Worm (Caenorhabditis elegans) whole organism, young adult: ENCODE measurements around the gene nas-21.
"Not testable (repeated sequence)": the region's sequence is repeated elsewhere in the genome, so short reads cannot be mapped to it uniquely, and the experiment has no call there.

Experiments used
- F49E8.2 ChIP-seq: sonication (generic microtip); optimal IDR thresholded peaks from 3 replicates; lab custom pipeline; 2017; ENCODE audit warnings: missing genetic modification characterization, mild to moderate bottlenecking, missing compliant biosample characterization, antibody characterized with exemption, moderate library complexity; ENCODE audit not compliant: insufficient read depth
- ama-1 ChIP-seq, 3 experiments: fragments of 150-350 bp in 1 of 3; sonication (generic microtip) in 2 of 3; optimal IDR thresholded peaks; 2 replicates each; lab custom pipeline; 2014 to 2018; ENCODE audit warnings: missing biosample characterization in 2 of 3, missing genetic modification characterization in 2 of 3, missing genetic modification reagents in 2 of 3
- attf-5 ChIP-seq: fragments of 200-800 bp; sonication (Bioruptor generic); optimal IDR thresholded peaks from 2 replicates; lab custom pipeline; 2018; ENCODE audit warnings: mild to moderate bottlenecking, missing genetic modification characterization, missing compliant biosample characterization
- ceh-27 ChIP-seq: fragments of 200-800 bp; sonication (Bioruptor generic); optimal IDR thresholded peaks from 2 replicates; lab custom pipeline; 2018; ENCODE audit warnings: mild to moderate bottlenecking, missing genetic modification characterization, moderate library complexity, missing compliant biosample characterization
- let-607 ChIP-seq, 2 experiments: fragments of 200-800 bp in 1 of 2; sonication (Bioruptor generic) in 1 of 2; sonication (generic microtip) in 1 of 2; optimal IDR thresholded peaks; 2 replicates each; lab custom pipeline; 2016 to 2018; ENCODE audit warnings: mild to moderate bottlenecking in 2 of 2, missing compliant biosample characterization in 2 of 2, missing genetic modification characterization in 2 of 2, moderate library complexity in 2 of 2, missing genotype in 1 of 2
- pha-4 ChIP-seq: fragments of 150-350 bp; sonication (generic microtip); optimal IDR thresholded peaks from 2 replicates; lab custom pipeline; 2014; ENCODE audit warnings: missing biosample characterization, missing genetic modification reagents, missing genetic modification characterization
- tbx-9 ChIP-seq: sonication (generic microtip); optimal IDR thresholded peaks from 2 replicates; lab custom pipeline; 2016; ENCODE audit warnings: borderline replicate concordance, missing genetic modification characterization, inconsistent platforms, missing compliant biosample characterization
- unc-62 ChIP-seq: fragments of 150-350 bp; optimal IDR thresholded peaks from 2 replicates; lab custom pipeline; 2014; ENCODE audit warnings: missing biosample characterization, missing genetic modification reagents, missing genetic modification characterization

ce11 chrV:11480734-11481133 is 8.4 kb downstream of the nas-21 start, which contains the start of gene T11F9.14:
- TF ChIP-seq ama-1 (optimal IDR thresholded peaks at IDR 0.05; lab: Kevin White, UChicago); ama-1 (GFP tag; optimal IDR thresholded peaks at IDR 0.05; lab: Kevin White, UChicago); let-607 (tag; optimal IDR thresholded peaks at IDR 0.05; lab: Kevin White, UChicago); F49E8.2 (tag; lab: Kevin White, UChicago); unc-62 (GFP tag; lab: Kevin White, UChicago); attf-5 (GFP tag; lab: Kevin White, UChicago); ceh-27; tbx-9 (tag; lab: Kevin White, UChicago); pha-4 (tag; lab: Kevin White, UChicago): not testable (repeated sequence)
